Fruit fly (Drosophila melanogaster): ENCODE data around the gene VhaM9.7-c.

The VhaM9.7-c gene

dm6 chr3L:4219291-4220228, 32.9 kb upstream of the VhaM9.7-c start:
- no peak for TF ChIP-seq noc (tag; optimal IDR thresholded peaks at IDR 0.05)

- TF ChIP-seq noc (tag; optimal IDR thresholded peaks at IDR 0.05): no peak
Observed at dm6 chr3L:4215079-4215478, 28.4 kb upstream of the VhaM9.7-c start, which contains the start of gene Cpr64Ad. Cpr64Ad (plus strand) TSS chr3L:4215379.

- no peak for TF ChIP-seq noc (tag; optimal IDR thresholded peaks at IDR 0.05)
Observed at dm6 chr3L:4212815-4213214, 26.1 kb upstream of the VhaM9.7-c start, which contains the start of gene Cpr64Ac. Cpr64Ac (minus strand) TSS chr3L:4212915.

- TF ChIP-seq noc (tag; optimal IDR thresholded peaks at IDR 0.05): no peak
Observed at dm6 chr3L:4211440-4211839, 24.8 kb upstream of the VhaM9.7-c start, which contains the start of gene Cpr64Ab. Cpr64Ab (minus strand) TSS chr3L:4211540.

dm6 chr3L:4209731-4210130, 23.1 kb upstream of the VhaM9.7-c start:
- TF ChIP-seq noc (tag; optimal IDR thresholded peaks at IDR 0.05): no peak

- TF ChIP-seq noc (tag; optimal IDR thresholded peaks at IDR 0.05): no peak
Observed at dm6 chr3L:4209078-4209477, 22.4 kb upstream of the VhaM9.7-c start, which contains the start of gene Cpr64Aa. Cpr64Aa (minus strand) TSS chr3L:4209178.

- no peak for TF ChIP-seq noc (tag; optimal IDR thresholded peaks at IDR 0.05)
Observed at dm6 chr3L:4204867-4205266, 18.2 kb upstream of the VhaM9.7-c start.

dm6 chr3L:4204239-4204638, 17.6 kb upstream of the VhaM9.7-c start, which contains the start of gene CG15005:
CG15005 (minus strand) TSS chr3L:4204339.
- TF ChIP-seq noc (tag; optimal IDR thresholded peaks at IDR 0.05): no peak

- TF ChIP-seq noc (tag; optimal IDR thresholded peaks at IDR 0.05): no peak
Observed at dm6 chr3L:4193730-4194649, 7.3 kb upstream of the VhaM9.7-c start, which contains the start of gene CG43367. CG43367 (plus strand) TSS chr3L:4193993.

- TF ChIP-seq noc (tag; optimal IDR thresholded peaks at IDR 0.05): no peak
Observed at dm6 chr3L:4187930-4188523, 1.4 kb upstream of the VhaM9.7-c start, which contains the start of the genes Teh2 and tipE. Teh2 (minus strand) TSS chr3L:4188023. tipE (plus strand) TSS chr3L:4188499.

dm6 chr3L:4185259-4185658, 1.4 kb downstream of the VhaM9.7-c start:
- no peak for TF ChIP-seq noc (tag; optimal IDR thresholded peaks at IDR 0.05)

dm6 chr3L:4184563-4184962, 2.1 kb downstream of the VhaM9.7-c start, which contains the start of gene Teh3:
Teh3 (minus strand) TSS chr3L:4184663.
- TF ChIP-seq noc (tag; optimal IDR thresholded peaks at IDR 0.05): no peak

dm6 chr3L:4177981-4178562, 8.6 kb downstream of the VhaM9.7-c start, which contains the start of gene Teh4:
Teh4 (minus strand) TSS chr3L:4178270.
- no peak for TF ChIP-seq noc (tag; optimal IDR thresholded peaks at IDR 0.05)

- TF ChIP-seq noc (tag; optimal IDR thresholded peaks at IDR 0.05): no peak
Observed at dm6 chr3L:4173584-4173983, 13.1 kb downstream of the VhaM9.7-c start, which contains the start of gene CG18675. CG18675 (plus strand) TSS chr3L:4173884.
